Worm (Caenorhabditis elegans) whole organism, late embryonic: Measurements from ENCODE around the gene C43H6.4.

ENCODE experiments used
- K09A11.1 ChIP-seq: sonication (generic microtip); optimal IDR thresholded peaks from 2 replicates; lab custom pipeline; 2017; ENCODE audit warnings: antibody characterized with exemption, mild to moderate bottlenecking, missing genetic modification characterization, missing compliant biosample characterization; ENCODE audit not compliant: insufficient read depth
- T23F11.4 ChIP-seq: fragments of 200-800 bp; sonication (Bioruptor generic); optimal IDR thresholded peaks from 2 replicates; lab custom pipeline; 2018; ENCODE audit warnings: mild to moderate bottlenecking, missing genetic modification characterization, missing compliant biosample characterization
- ahr-1 ChIP-seq: sonication (generic microtip); optimal IDR thresholded peaks from 2 replicates; lab custom pipeline; 2016; ENCODE audit warnings: missing genetic modification characterization, missing compliant biosample characterization
- ama-1 ChIP-seq: fragments of 150-350 bp; optimal IDR thresholded peaks from 2 replicates; lab custom pipeline; 2014
- ceh-14 ChIP-seq: sonication (generic microtip); optimal IDR thresholded peaks from 2 replicates; lab custom pipeline; 2016; ENCODE audit warnings: missing genotype, missing genetic modification characterization, missing compliant biosample characterization
- elt-2 ChIP-seq: sonication (generic microtip); optimal IDR thresholded peaks from 2 replicates; lab custom pipeline; 2016; ENCODE audit warnings: missing genetic modification reagents, missing genetic modification characterization, missing compliant biosample characterization
- nhr-232 ChIP-seq: sonication (generic microtip); optimal IDR thresholded peaks from 2 replicates; lab custom pipeline; 2016; ENCODE audit warnings: missing genetic modification characterization, missing compliant biosample characterization
- pag-3 ChIP-seq: sonication (generic microtip); optimal IDR thresholded peaks from 2 replicates; lab custom pipeline; 2016; ENCODE audit warnings: missing compliant biosample characterization, missing genetic modification characterization, borderline replicate concordance
- pha-4 ChIP-seq: fragments of 150-350 bp; optimal IDR thresholded peaks from 2 replicates; lab custom pipeline; 2018; ENCODE audit warnings: missing biosample characterization, missing genetic modification reagents, missing genetic modification characterization
- pqm-1 ChIP-seq: sonication (generic microtip); optimal IDR thresholded peaks from 2 replicates; lab custom pipeline; 2016; ENCODE audit warnings: missing genetic modification characterization, missing compliant biosample characterization
- ref-2 ChIP-seq: sonication (generic microtip); optimal IDR thresholded peaks from 2 replicates; lab custom pipeline; 2016; ENCODE audit warnings: missing genetic modification characterization, missing compliant biosample characterization
- sox-2 ChIP-seq: fragments of 200-800 bp; sonication (Bioruptor generic); IDR thresholded peaks from 2 replicates; pipeline ENCODE4 v1.3.6; 2022; ENCODE audit warnings: missing genetic modification reagents, missing genetic modification characterization, missing compliant biosample characterization
- tbx-2 ChIP-seq: sonication (generic microtip); optimal IDR thresholded peaks from 2 replicates; lab custom pipeline; 2016; ENCODE audit warnings: missing genetic modification characterization, missing compliant biosample characterization
- tbx-7 ChIP-seq: sonication (generic microtip); optimal IDR thresholded peaks from 2 replicates; lab custom pipeline; 2016; ENCODE audit warnings: missing genotype, missing genetic modification characterization, missing compliant biosample characterization

DNA sequence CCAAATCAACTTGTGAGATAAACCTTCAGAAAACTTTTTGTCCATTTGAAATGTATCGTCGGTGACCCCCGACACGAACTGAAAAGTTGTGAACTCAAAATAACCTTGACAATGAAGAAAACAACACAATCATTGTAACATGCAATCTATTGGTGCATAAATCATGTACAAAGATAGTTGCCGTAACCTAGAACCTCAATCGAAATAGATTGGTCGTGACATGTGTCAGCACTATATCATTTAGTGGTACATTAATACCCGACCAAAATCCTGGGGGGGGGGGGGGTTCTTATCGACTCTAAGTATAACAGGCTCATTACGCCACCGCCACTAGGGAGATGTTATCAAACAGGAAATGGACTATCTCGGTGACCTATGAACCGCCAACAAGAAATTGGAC is 23.1 kb downstream of the C43H6.4 start:
- no peak for TF ChIP-seq nhr-232
- no peak for TF ChIP-seq K09A11.1 (tag; lab: Kevin White, UChicago)
- no peak for TF ChIP-seq T23F11.4 (GFP tag; lab: Kevin White, UChicago)
- no peak for TF ChIP-seq elt-2 (tag; lab: Kevin White, UChicago)
- TF ChIP-seq ceh-14 (tag; lab: Kevin White, UChicago), result no peak
- no peak for TF ChIP-seq sox-2
- no peak for TF ChIP-seq ref-2 (tag; lab: Kevin White, UChicago)
- TF ChIP-seq tbx-7 (tag; lab: Kevin White, UChicago), result no peak
- no peak for TF ChIP-seq pag-3
- no peak for TF ChIP-seq pha-4 (tag; lab: Kevin White, UChicago)
- no peak for TF ChIP-seq ama-1 (lab: Kevin White, UChicago)
- no peak for TF ChIP-seq pqm-1 (tag; lab: Kevin White, UChicago)
- TF ChIP-seq tbx-2 (tag; lab: Kevin White, UChicago), result no peak
- TF ChIP-seq ahr-1 (tag; lab: Kevin White, UChicago), result no peak
